Worm (Caenorhabditis elegans) whole organism, early embryonic: ENCODE data around the gene C54F6.20.
"Not testable (repeated sequence)": the region's sequence is repeated elsewhere in the genome, so short reads cannot be mapped to it uniquely, and the experiment has no call there.

ENCODE experiments used
- hmg-4 ChIP-seq: fragments of 200-800 bp; sonication (Bioruptor generic); optimal IDR thresholded peaks from 2 replicates; lab custom pipeline; 2018; ENCODE audit warnings: mild to moderate bottlenecking, missing genetic modification characterization, missing compliant biosample characterization
- tbx-37 ChIP-seq: fragments of 200-800 bp; sonication (Bioruptor generic); conservative IDR thresholded peaks from 2 replicates; pipeline ENCODE4 v1.3.6; 2022; ENCODE audit warnings: missing genetic modification reagents, missing genetic modification characterization, missing compliant biosample characterization

DNA sequence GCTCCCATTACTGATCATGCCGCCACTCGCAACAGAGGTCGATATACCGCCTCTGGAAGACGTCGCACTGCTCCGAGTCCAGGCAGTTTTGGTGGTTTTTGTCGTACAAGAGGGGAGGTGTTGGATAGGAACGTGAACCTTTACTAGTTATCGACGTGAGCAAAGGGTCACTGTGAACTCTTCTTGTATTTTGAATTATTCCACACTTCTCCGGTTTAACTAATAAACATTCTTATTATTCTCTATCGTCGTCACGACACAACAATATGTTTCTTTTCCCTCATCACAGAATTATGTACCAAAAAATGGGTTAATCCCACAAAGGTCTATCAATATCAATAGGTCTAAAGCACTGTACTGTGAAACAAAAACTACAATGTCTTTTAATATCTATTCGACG lies 13.1 kb upstream of the C54F6.20 start, which contains the start of gene nhr-171:
- not testable (repeated sequence) for TF ChIP-seq tbx-37; hmg-4 (GFP tag; lab: Kevin White, UChicago)
